Fruit fly (Drosophila melanogaster): Measurements from ENCODE around the gene CG32260.

- TF ChIP-seq EcR (GFP tag; optimal IDR thresholded peaks at IDR 0.05) (no peak), pan (optimal IDR thresholded peaks at IDR 0.05) (no peak), CG8478 (optimal IDR thresholded peaks at IDR 0.05) (no peak)
These were observed 3.2 kb upstream of the CG32260 start, which contains the start of the genes Rop and Ras64B for dm6 chr3L:4138804-4139521.

Data from whole organism.